Worm (Caenorhabditis elegans) whole organism, young adult: Measurements from ENCODE around the gene smut-1.

Source experiments
- B0019.2 ChIP-seq: fragments of 200-800 bp; sonication (Bioruptor generic); conservative IDR thresholded peaks from 2 replicates; pipeline ENCODE4 v1.3.6; 2022; ENCODE audit warnings: missing genetic modification reagents, missing genetic modification characterization, missing compliant biosample characterization
- F22D6.2 ChIP-seq: sonication (generic microtip); optimal IDR thresholded peaks from 2 replicates; lab custom pipeline; 2016; ENCODE audit warnings: mild to moderate bottlenecking, missing genetic modification characterization, missing compliant biosample characterization
- F37B4.10 ChIP-seq: fragments of 200-800 bp; sonication (Bioruptor generic); IDR thresholded peaks from 2 replicates; pipeline ENCODE4 v1.3.6; 2022; ENCODE audit warnings: missing genetic modification characterization, missing compliant biosample characterization
- F39B2.1 ChIP-seq: fragments of 200-800 bp; sonication (Bioruptor generic); IDR thresholded peaks from 2 replicates; pipeline ENCODE4 v1.3.6; 2022; ENCODE audit warnings: missing genetic modification reagents, missing genetic modification characterization, missing compliant biosample characterization
- F49E8.2 ChIP-seq: sonication (generic microtip); optimal IDR thresholded peaks from 3 replicates; lab custom pipeline; 2017; ENCODE audit warnings: missing genetic modification characterization, mild to moderate bottlenecking, missing compliant biosample characterization, antibody characterized with exemption, moderate library complexity; ENCODE audit not compliant: insufficient read depth
- F52B5.7 ChIP-seq: sonication (generic microtip); optimal IDR thresholded peaks from 2 replicates; lab custom pipeline; 2016; ENCODE audit warnings: mild to moderate bottlenecking, missing genetic modification characterization, missing compliant biosample characterization
- K12H6.12 ChIP-seq: fragments of 200-800 bp; sonication (Bioruptor generic); optimal IDR thresholded peaks from 2 replicates; lab custom pipeline; 2018; ENCODE audit warnings: mild to moderate bottlenecking, missing genetic modification characterization, missing compliant biosample characterization
- T26A5.8 ChIP-seq: sonication (generic microtip); optimal IDR thresholded peaks from 2 replicates; lab custom pipeline; 2016; ENCODE audit warnings: missing genetic modification characterization, missing compliant biosample characterization
- Y95B8A.8 ChIP-seq: fragments of 200-800 bp; sonication (Bioruptor generic); IDR thresholded peaks from 2 replicates; pipeline ENCODE4 v1.3.6; 2022; ENCODE audit warnings: missing genetic modification reagents, missing genetic modification characterization, missing compliant biosample characterization
- ZK185.1 ChIP-seq: sonication (generic microtip); optimal IDR thresholded peaks from 2 replicates; lab custom pipeline; 2016; ENCODE audit warnings: mild to moderate bottlenecking, missing genetic modification characterization, missing compliant biosample characterization; ENCODE audit not compliant: poor library complexity, severe bottlenecking
- aptf-2 ChIP-seq: fragments of 200-800 bp; sonication (Bioruptor generic); conservative IDR thresholded peaks from 2 replicates; pipeline ENCODE4 v1.3.6; 2022; ENCODE audit warnings: missing genetic modification reagents, missing genetic modification characterization, missing compliant biosample characterization
- attf-3 ChIP-seq: fragments of 200-800 bp; sonication (Bioruptor generic); conservative IDR thresholded peaks from 2 replicates; pipeline ENCODE4 v1.3.6; 2022; ENCODE audit warnings: missing genetic modification reagents, missing genetic modification characterization, missing compliant biosample characterization
- attf-5 ChIP-seq: fragments of 200-800 bp; sonication (Bioruptor generic); optimal IDR thresholded peaks from 2 replicates; lab custom pipeline; 2018; ENCODE audit warnings: mild to moderate bottlenecking, missing genetic modification characterization, missing compliant biosample characterization
- attf-6 ChIP-seq: fragments of 200-800 bp; sonication (Bioruptor generic); IDR thresholded peaks from 2 replicates; pipeline ENCODE4 v1.3.6; 2022; ENCODE audit warnings: missing genetic modification reagents, missing genetic modification characterization, missing compliant biosample characterization
- ceh-100 ChIP-seq: fragments of 200-800 bp; sonication (Bioruptor generic); IDR thresholded peaks from 2 replicates; pipeline ENCODE4 v1.3.6; 2022; ENCODE audit warnings: missing genetic modification reagents, missing genetic modification characterization, missing compliant biosample characterization
- ceh-27 ChIP-seq: fragments of 200-800 bp; sonication (Bioruptor generic); optimal IDR thresholded peaks from 2 replicates; lab custom pipeline; 2018; ENCODE audit warnings: mild to moderate bottlenecking, missing genetic modification characterization, moderate library complexity, missing compliant biosample characterization
- ceh-40 ChIP-seq: fragments of 200-800 bp; sonication (Bioruptor generic); IDR thresholded peaks from 2 replicates; pipeline ENCODE4 v1.3.6; 2022; ENCODE audit warnings: missing genetic modification characterization, missing compliant biosample characterization
- dox-1 ChIP-seq: fragments of 200-800 bp; sonication (Bioruptor generic); IDR thresholded peaks from 2 replicates; pipeline ENCODE4 v1.3.6; 2022; ENCODE audit warnings: missing genetic modification reagents, missing genetic modification characterization, missing compliant biosample characterization
- dpl-1 ChIP-seq: fragments of 150-350 bp; optimal IDR thresholded peaks from 2 replicates; lab custom pipeline; 2014; ENCODE audit warnings: missing biosample characterization, missing genetic modification reagents, missing genetic modification characterization
- egrh-3 ChIP-seq: fragments of 200-800 bp; sonication (Bioruptor generic); IDR thresholded peaks from 2 replicates; pipeline ENCODE4 v1.3.6; 2022; ENCODE audit warnings: missing genetic modification reagents, missing genetic modification characterization, missing compliant biosample characterization
- ekl-4 ChIP-seq: fragments of 200-800 bp; sonication (Bioruptor generic); IDR thresholded peaks from 2 replicates; pipeline ENCODE4 v1.3.6; 2022; ENCODE audit warnings: missing genetic modification reagents, missing genetic modification characterization, missing compliant biosample characterization
- him-1 ChIP-seq: sonication (generic microtip); optimal IDR thresholded peaks from 2 replicates; lab custom pipeline; 2016; ENCODE audit warnings: missing genotype, missing genetic modification reagents, missing genetic modification characterization, missing compliant biosample characterization
- hmg-1.2 ChIP-seq: fragments of 200-800 bp; sonication (Bioruptor generic); IDR thresholded peaks from 2 replicates; pipeline ENCODE4 v1.3.6; 2022; ENCODE audit warnings: missing genetic modification reagents, missing genetic modification characterization, missing compliant biosample characterization
- lag-1 ChIP-seq: fragments of 200-800 bp; sonication (Bioruptor generic); IDR thresholded peaks from 2 replicates; pipeline ENCODE4 v1.3.6; 2022; ENCODE audit warnings: missing genetic modification reagents, missing genetic modification characterization, missing compliant biosample characterization
- let-526 ChIP-seq: fragments of 200-800 bp; sonication (Bioruptor generic); IDR thresholded peaks from 2 replicates; pipeline ENCODE4 v1.3.6; 2022; ENCODE audit warnings: missing genetic modification reagents, missing genetic modification characterization, missing compliant biosample characterization
- lin-35 ChIP-seq, 3 experiments: fragments of 150-350 bp in 2 of 3; sonication (generic microtip) in 1 of 3; optimal IDR thresholded peaks; 2 replicates each; lab custom pipeline; 2014 to 2018; ENCODE audit warnings: missing biosample characterization in 3 of 3, missing genetic modification characterization in 3 of 3, missing genetic modification reagents in 3 of 3
- lin-54 ChIP-seq: fragments of 200-800 bp; sonication (Bioruptor generic); optimal IDR thresholded peaks from 2 replicates; lab custom pipeline; 2018; ENCODE audit warnings: mild to moderate bottlenecking, missing genetic modification characterization, missing compliant biosample characterization
- lsl-1 ChIP-seq: fragments of 200-800 bp; sonication (Bioruptor generic); optimal IDR thresholded peaks from 2 replicates; lab custom pipeline; 2018; ENCODE audit warnings: mild to moderate bottlenecking, missing genetic modification characterization, moderate library complexity, missing compliant biosample characterization
- madf-10 ChIP-seq: sonication (generic microtip); optimal IDR thresholded peaks from 2 replicates; lab custom pipeline; 2016; ENCODE audit warnings: mild to moderate bottlenecking, missing genetic modification characterization, missing compliant biosample characterization
- mxl-1 ChIP-seq: sonication (generic microtip); optimal IDR thresholded peaks from 2 replicates; lab custom pipeline; 2016; ENCODE audit warnings: missing genetic modification characterization, missing compliant biosample characterization
- nfya-2 ChIP-seq: fragments of 200-800 bp; sonication (Bioruptor generic); IDR thresholded peaks from 2 replicates; pipeline ENCODE4 v1.3.6; 2022; ENCODE audit warnings: missing genetic modification reagents, missing genetic modification characterization, missing compliant biosample characterization
- nhr-179 ChIP-seq: sonication (generic microtip); optimal IDR thresholded peaks from 2 replicates; lab custom pipeline; 2016; ENCODE audit warnings: mild to moderate bottlenecking, missing genetic modification characterization, missing compliant biosample characterization
- nhr-80 ChIP-seq: sonication (generic microtip); optimal IDR thresholded peaks from 2 replicates; lab custom pipeline; 2016; ENCODE audit warnings: missing genetic modification characterization, missing compliant biosample characterization
- nhr-90 ChIP-seq: sonication (generic microtip); optimal IDR thresholded peaks from 2 replicates; lab custom pipeline; 2016; ENCODE audit warnings: missing genotype, mild to moderate bottlenecking, missing genetic modification characterization, missing compliant biosample characterization
- pbrm-1 ChIP-seq: fragments of 200-800 bp; sonication (Bioruptor generic); IDR thresholded peaks from 2 replicates; pipeline ENCODE4 v1.3.6; 2022; ENCODE audit warnings: missing genetic modification reagents, missing genetic modification characterization, missing compliant biosample characterization
- pha-4 ChIP-seq: fragments of 150-350 bp; sonication (generic microtip); optimal IDR thresholded peaks from 2 replicates; lab custom pipeline; 2014; ENCODE audit warnings: missing biosample characterization, missing genetic modification reagents, missing genetic modification characterization
- repo-1 ChIP-seq: sonication (generic microtip); optimal IDR thresholded peaks from 2 replicates; lab custom pipeline; 2017; ENCODE audit warnings: mild to moderate bottlenecking, missing genetic modification characterization, missing compliant biosample characterization
- rpc-1 ChIP-seq, 2 experiments: fragments of 150-350 bp in 1 of 2; sonication (generic microtip) in 1 of 2; optimal IDR thresholded peaks; 2 replicates each; lab custom pipeline; 2014 to 2018; ENCODE audit warnings: missing biosample characterization in 1 of 2, missing genetic modification characterization in 1 of 2, missing genetic modification reagents in 1 of 2, missing genotype in 1 of 2
- sea-2 ChIP-seq: fragments of 200-800 bp; sonication (Bioruptor generic); IDR thresholded peaks from 2 replicates; pipeline ENCODE4 v1.3.6; 2022; ENCODE audit warnings: missing genetic modification characterization, missing compliant biosample characterization
- snpc-1.3 ChIP-seq: sonication (generic microtip); optimal IDR thresholded peaks from 2 replicates; lab custom pipeline; 2017; ENCODE audit warnings: missing genetic modification characterization, mild to moderate bottlenecking, missing compliant biosample characterization, antibody characterized with exemption, moderate library complexity, missing genotype, missing genetic modification reagents; ENCODE audit not compliant: insufficient read depth
- snpc-3.4 ChIP-seq: sonication (generic microtip); optimal IDR thresholded peaks from 2 replicates; lab custom pipeline; 2017; ENCODE audit warnings: missing genetic modification characterization, mild to moderate bottlenecking, missing compliant biosample characterization, antibody characterized with exemption, moderate library complexity, missing genotype, missing genetic modification reagents
- snpc-4 ChIP-seq, 5 experiments: fragments of 150-350 bp in 1 of 5; sonication (generic microtip) in 4 of 5; optimal IDR thresholded peaks; 2 replicates each; lab custom pipeline; 2014 to 2018; ENCODE audit warnings: missing genetic modification characterization in 5 of 5, missing biosample characterization in 3 of 5, antibody characterized with exemption in 2 of 5, mild to moderate bottlenecking in 2 of 5, missing compliant biosample characterization in 2 of 5, missing genotype in 2 of 5, moderate library complexity in 2 of 5, missing genetic modification reagents in 1 of 5
- xnd-1 ChIP-seq: sonication (generic microtip); optimal IDR thresholded peaks from 2 replicates; lab custom pipeline; 2016; ENCODE audit warnings: missing genotype, missing genetic modification reagents, missing genetic modification characterization, missing compliant biosample characterization
- zfh-2 ChIP-seq: fragments of 200-800 bp; sonication (Bioruptor generic); conservative IDR thresholded peaks from 2 replicates; pipeline ENCODE4 v1.3.6; 2022; ENCODE audit warnings: missing genetic modification reagents, missing genetic modification characterization, missing compliant biosample characterization
- zim-3 ChIP-seq: sonication (generic microtip); optimal IDR thresholded peaks from 2 replicates; lab custom pipeline; 2017; ENCODE audit warnings: mild to moderate bottlenecking, missing genetic modification characterization, moderate library complexity, missing compliant biosample characterization
- ztf-18 ChIP-seq: sonication (generic microtip); optimal IDR thresholded peaks from 2 replicates; lab custom pipeline; 2016; ENCODE audit warnings: missing genotype, mild to moderate bottlenecking, missing genetic modification characterization, missing compliant biosample characterization
- ztf-26 ChIP-seq: sonication (generic microtip); optimal IDR thresholded peaks from 2 replicates; lab custom pipeline; 2017; ENCODE audit warnings: missing genetic modification characterization, missing compliant biosample characterization
- ztf-6 ChIP-seq: fragments of 200-800 bp; sonication (Bioruptor generic); IDR thresholded peaks from 2 replicates; pipeline ENCODE4 v1.3.6; 2022; ENCODE audit warnings: missing genetic modification reagents, missing genetic modification characterization, missing compliant biosample characterization

smut-1 gene

ce11 chrV:6107474-6107873 lies 10.6 kb downstream of the smut-1 start, which contains the start of gene cwf-19L1 (continued):
- TF ChIP-seq Y95B8A.8 (GFP tag; lab: Robert Waterston, UW) (no peak), hmg-1.2 (peak; percentile 18; the same call in 1 of the 2 replicates), ztf-6 (GFP tag; lab: Robert Waterston, UW) (no peak), snpc-3.4 (peak; percentile 40), nhr-179 (no peak), ceh-40 (GFP tag; lab: Robert Waterston, UW) (no peak), K12H6.12 (tag; lab: Kevin White, UChicago) (no peak), nhr-90 (tag; lab: Kevin White, UChicago) (no peak), zim-3 (no peak), F37B4.10 (GFP tag; lab: Robert Waterston, UW) (no peak), lin-54 (GFP tag; lab: Kevin White, UChicago) (peak; percentile 91), sea-2 (GFP tag; lab: Robert Waterston, UW) (no peak), let-526 (GFP tag; lab: Robert Waterston, UW) (no peak), dox-1 (0 out of 2 replicates have a peak, but pooled peaks have one; percentile 32), lsl-1 (GFP tag; lab: Kevin White, UChicago) (peak; percentile 16), lin-35 (GFP tag; optimal IDR thresholded peaks at IDR 0.05; lab: Kevin White, UChicago) (peak in 1 of 3 experiments; percentile 80), F52B5.7 (no peak), ceh-100 (GFP tag; lab: Robert Waterston, UW) (no peak), ceh-27 (GFP tag; lab: Kevin White, UChicago) (no peak), ztf-18 (tag; lab: Kevin White, UChicago) (no peak), rpc-1 (optimal IDR thresholded peaks at IDR 0.05; lab: Kevin White, UChicago) (no peak), rpc-1 (tag; optimal IDR thresholded peaks at IDR 0.05; lab: Kevin White, UChicago) (no peak), F22D6.2 (no peak), T26A5.8 (tag; lab: Kevin White, UChicago) (no peak), aptf-2 (GFP tag; lab: Robert Waterston, UW) (no peak), repo-1 (tag; lab: Kevin White, UChicago) (no peak), nhr-80 (tag; lab: Kevin White, UChicago) (no peak), attf-6 (GFP tag; lab: Robert Waterston, UW) (no peak), ZK185.1 (tag; lab: Kevin White, UChicago) (peak; percentile 57), attf-5 (GFP tag; lab: Kevin White, UChicago) (no peak), madf-10 (tag; lab: Kevin White, UChicago) (no peak), dpl-1 (GFP tag; lab: Kevin White, UChicago) (peak; percentile 65), pha-4 (tag; lab: Kevin White, UChicago) (no peak), pbrm-1 (no peak), attf-3 (GFP tag; lab: Robert Waterston, UW) (no peak), F49E8.2 (tag; lab: Kevin White, UChicago) (no peak), B0019.2 (0 out of 2 replicates have a peak, but pooled peaks have one; percentile 49), mxl-1 (tag; lab: Kevin White, UChicago) (no peak), xnd-1 (tag; lab: Kevin White, UChicago) (no peak), lag-1 (GFP tag; lab: Robert Waterston, UW) (no peak), egrh-3 (no peak), snpc-4 (GFP tag; optimal IDR thresholded peaks at IDR 0.05; lab: Kevin White, UChicago) (no peak), snpc-4 (tag; optimal IDR thresholded peaks at IDR 0.05; lab: Kevin White, UChicago) (no peak), zfh-2 (no peak), nfya-2 (GFP tag; lab: Robert Waterston, UW) (no peak), snpc-1.3 (no peak), ekl-4 (GFP tag; lab: Robert Waterston, UW) (no peak), him-1 (tag; lab: Kevin White, UChicago) (no peak), ztf-26 (tag; lab: Kevin White, UChicago) (no peak), F39B2.1 (GFP tag; lab: Robert Waterston, UW) (no peak)
